Fruit fly (Drosophila melanogaster) whole organism, pupa: ENCODE data around the gene Gyc32E.

Experiments
- CG12605 ChIP-seq: fragments of 200-800 bp; sonication (Bioruptor generic); IDR thresholded peaks from 2 replicates; pipeline ENCODE4 v1.3.6; 2022; ENCODE audit warnings: missing biosample characterization, missing genetic modification characterization
- CG14655 ChIP-seq: fragments of 200-800 bp; sonication (Bioruptor generic); optimal IDR thresholded peaks from 3 replicates; lab custom pipeline; 2017; ENCODE audit warnings: mild to moderate bottlenecking, missing biosample characterization, missing genetic modification reagents, missing genetic modification characterization
- CG34367 ChIP-seq: fragments of 200-800 bp; sonication (Bioruptor generic); optimal IDR thresholded peaks from 2 replicates; lab custom pipeline; 2018; ENCODE audit warnings: missing biosample characterization, mild to moderate bottlenecking, missing genetic modification characterization
- CG8159 ChIP-seq: fragments of 200-800 bp; sonication (Bioruptor generic); optimal IDR thresholded peaks from 3 replicates; lab custom pipeline; 2018; ENCODE audit warnings: missing biosample characterization, mild to moderate bottlenecking, missing genetic modification characterization, moderate library complexity
- gl ChIP-seq: fragments of 200-800 bp; sonication (Bioruptor generic); optimal IDR thresholded peaks from 2 replicates; lab custom pipeline; 2018; ENCODE audit warnings: missing biosample characterization, mild to moderate bottlenecking, missing genetic modification characterization

DNA sequence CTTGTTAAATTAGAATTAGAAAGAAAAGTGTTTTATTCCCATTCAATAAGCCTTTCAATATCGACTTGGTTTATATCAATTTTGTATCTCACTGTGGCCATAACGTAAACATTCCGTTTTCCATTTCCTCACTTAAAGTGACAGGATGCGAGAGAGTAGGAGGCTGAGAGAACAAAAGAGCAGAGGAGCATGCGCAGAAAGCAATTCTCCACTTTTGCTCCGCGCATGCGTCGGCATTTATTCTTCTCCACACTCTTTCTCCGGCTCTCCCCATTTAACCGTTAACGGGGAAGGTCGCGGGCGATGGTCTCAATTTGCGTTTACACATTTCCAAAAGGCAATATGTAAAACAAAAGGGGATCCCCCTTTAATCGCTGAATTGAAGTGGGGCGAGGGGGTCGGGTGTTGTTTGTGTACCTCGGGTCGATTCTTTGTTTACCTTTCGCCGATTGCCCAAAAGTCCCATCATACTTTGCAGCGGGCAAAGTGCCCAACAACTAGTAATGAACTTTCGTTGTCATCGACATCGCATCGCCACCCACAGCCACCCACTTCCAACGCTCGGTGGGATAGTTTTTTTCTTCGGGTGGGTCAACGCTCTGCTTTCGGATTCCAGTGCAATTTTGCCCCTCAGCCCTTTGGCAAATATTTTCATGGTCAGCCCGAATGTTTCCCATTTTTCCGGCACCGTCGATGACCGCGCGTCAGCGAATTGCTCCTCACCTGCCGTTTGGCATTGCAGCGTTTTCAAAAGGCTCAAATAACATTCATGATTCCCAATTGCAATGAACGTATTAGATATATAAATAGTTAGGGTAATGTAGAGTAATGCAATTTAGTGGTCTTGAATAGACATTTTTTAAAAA is 20.0 kb upstream of the Gyc32E start:
- TF ChIP-seq CG12605 (GFP tag; lab: Robert Waterston, UW), result peak; percentile 6; the same call in 1 of the 2 replicates
- no peak for TF ChIP-seq CG34367
- no peak for TF ChIP-seq CG14655
- TF ChIP-seq CG8159 (tag; lab: Kevin White, UChicago), result no peak
- no peak for TF ChIP-seq gl
